Fruit fly (Drosophila melanogaster) whole organism, embryonic: ENCODE data around the gene Myo95E.
A peak's percentile ranks its signal among the peaks of the same experiment; 100 is the strongest.

Experiments
- Aef1 ChIP-seq: fragments of 200-800 bp; sonication (Bioruptor generic); IDR thresholded peaks from 3 replicates; pipeline ENCODE4 v1.3.6; 2022; ENCODE audit warnings: missing biosample characterization, missing genetic modification characterization
- B-H1 ChIP-seq: fragments of 200-800 bp; sonication (Bioruptor generic); IDR thresholded peaks from 3 replicates; pipeline ENCODE4 v1.3.6; 2022; ENCODE audit warnings: missing biosample characterization, missing genetic modification characterization
- CG10209 ChIP-seq: fragments of 200-800 bp; sonication (Bioruptor generic); optimal IDR thresholded peaks from 3 replicates; lab custom pipeline; 2017; ENCODE audit warnings: missing biosample characterization, mild to moderate bottlenecking, missing genetic modification characterization, missing genetic modification reagents
- CG11504 ChIP-seq: fragments of 200-800 bp; sonication (Bioruptor generic); optimal IDR thresholded peaks from 3 replicates; lab custom pipeline; 2019; ENCODE audit warnings: missing biosample characterization, mild to moderate bottlenecking, missing genetic modification characterization, moderate library complexity
- CG12219 ChIP-seq: fragments of 200-800 bp; sonication (Bioruptor generic); optimal IDR thresholded peaks from 3 replicates; lab custom pipeline; 2018; ENCODE audit warnings: missing biosample characterization, mild to moderate bottlenecking, missing genetic modification characterization
- CG12236 ChIP-seq: fragments of 200-800 bp; sonication (Bioruptor generic); optimal IDR thresholded peaks from 2 replicates; lab custom pipeline; 2016; ENCODE audit warnings: missing biosample characterization, missing genetic modification characterization
- CG12769 ChIP-seq: fragments of 200-800 bp; sonication (Bioruptor generic); optimal IDR thresholded peaks from 2 replicates; lab custom pipeline; 2019; ENCODE audit warnings: missing biosample characterization, mild to moderate bottlenecking, missing genetic modification characterization, moderate library complexity
- CG14014 ChIP-seq: fragments of 200-800 bp; sonication (Bioruptor generic); IDR thresholded peaks from 2 replicates; pipeline ENCODE4 v1.3.6; 2022; ENCODE audit warnings: missing biosample characterization, missing genetic modification characterization
- CG14441 ChIP-seq: fragments of 200-800 bp; sonication (Bioruptor generic); IDR thresholded peaks from 2 replicates; pipeline ENCODE4 v1.3.6; 2022; ENCODE audit warnings: missing biosample characterization, missing genetic modification characterization
- CG17829 ChIP-seq: fragments of 200-800 bp; optimal IDR thresholded peaks from 2 replicates; lab custom pipeline; 2019; ENCODE audit warnings: missing biosample characterization, mild to moderate bottlenecking, missing genetic modification characterization, moderate library complexity
- CG18599 ChIP-seq: fragments of 200-800 bp; sonication (Bioruptor generic); optimal IDR thresholded peaks from 3 replicates; lab custom pipeline; 2017; ENCODE audit warnings: missing biosample characterization, missing genetic modification characterization, mild to moderate bottlenecking, moderate library complexity, missing genetic modification reagents
- CG2129 ChIP-seq: fragments of 200-800 bp; sonication (Bioruptor generic); IDR thresholded peaks from 2 replicates; pipeline ENCODE4 v1.3.6; 2022; ENCODE audit warnings: missing biosample characterization, missing genetic modification characterization; ENCODE audit not compliant: partially characterized antibody
- CG2712 ChIP-seq: fragments of 200-800 bp; optimal IDR thresholded peaks from 3 replicates; lab custom pipeline; 2019; ENCODE audit warnings: missing biosample characterization, mild to moderate bottlenecking, missing genetic modification characterization, moderate library complexity
- CG31441 ChIP-seq: fragments of 200-800 bp; sonication (Bioruptor generic); IDR thresholded peaks from 2 replicates; pipeline ENCODE4 v1.3.6; 2022; ENCODE audit warnings: missing biosample characterization, missing genetic modification characterization
- CG4617 ChIP-seq: fragments of 200-800 bp; sonication (Bioruptor generic); optimal IDR thresholded peaks from 3 replicates; lab custom pipeline; 2016; ENCODE audit warnings: missing biosample characterization, missing genetic modification characterization, borderline replicate concordance
- CG4820 ChIP-seq: fragments of 200-800 bp; sonication (Bioruptor generic); optimal IDR thresholded peaks from 3 replicates; lab custom pipeline; 2016; ENCODE audit warnings: missing biosample characterization, missing genetic modification characterization
- CG6272 ChIP-seq: fragments of 200-800 bp; sonication (Bioruptor generic); IDR thresholded peaks from 2 replicates; pipeline ENCODE4 v1.3.6; 2022; ENCODE audit warnings: missing biosample characterization, missing genetic modification characterization
- CG7928 ChIP-seq: fragments of 200-800 bp; sonication (Bioruptor generic); optimal IDR thresholded peaks from 2 replicates; lab custom pipeline; 2017; ENCODE audit warnings: missing biosample characterization, mild to moderate bottlenecking, missing genetic modification characterization
- CG8388 ChIP-seq: fragments of 200-800 bp; sonication (Bioruptor generic); optimal IDR thresholded peaks from 2 replicates; lab custom pipeline; 2019; ENCODE audit warnings: missing biosample characterization, mild to moderate bottlenecking, missing genetic modification characterization, moderate library complexity
- CTCF ChIP-seq: fragments of 200-800 bp; sonication (Bioruptor generic); optimal IDR thresholded peaks from 2 replicates; lab custom pipeline; 2017; ENCODE audit warnings: missing biosample characterization, mild to moderate bottlenecking, missing genetic modification characterization, moderate library complexity
- Chrac-16 ChIP-seq: fragments of 200-800 bp; sonication (Bioruptor generic); optimal IDR thresholded peaks from 3 replicates; lab custom pipeline; 2016; ENCODE audit warnings: missing biosample characterization, missing genetic modification characterization
- D19A ChIP-seq: fragments of 200-800 bp; optimal IDR thresholded peaks from 3 replicates; lab custom pipeline; 2019; ENCODE audit warnings: missing biosample characterization, mild to moderate bottlenecking, missing genetic modification characterization, moderate library complexity
- Eip74EF ChIP-seq, 2 experiments: fragments of 200-800 bp in 1 of 2; fragments of >200 bp in 1 of 2; sonication (Bioruptor generic) in 1 of 2; optimal IDR thresholded peaks; 2 replicates each; lab custom pipeline; 2017 to 2019; ENCODE audit warnings: missing biosample characterization in 2 of 2, missing genetic modification characterization in 2 of 2, mild to moderate bottlenecking in 1 of 2, moderate library complexity in 1 of 2
- HLH3B ChIP-seq: fragments of 200-800 bp; sonication (Bioruptor generic); IDR thresholded peaks from 2 replicates; pipeline ENCODE4 v1.3.6; 2022; ENCODE audit warnings: missing biosample characterization, missing genetic modification characterization
- Oaz ChIP-seq: fragments of 200-800 bp; sonication (Bioruptor generic); IDR thresholded peaks from 2 replicates; pipeline ENCODE4 v1.3.6; 2022; ENCODE audit warnings: missing biosample characterization, missing genetic modification characterization
- Pdp1 ChIP-seq, 2 experiments: fragments of 200-800 bp; sonication (Bioruptor generic); optimal IDR thresholded peaks; 3 replicates each; lab custom pipeline; 2016; ENCODE audit warnings: missing biosample characterization in 2 of 2, missing genetic modification characterization in 2 of 2, mild to moderate bottlenecking in 1 of 2, moderate library complexity in 1 of 2
- Ptx1 ChIP-seq: fragments of 200-800 bp; sonication (Bioruptor generic); IDR thresholded peaks from 2 replicates; pipeline ENCODE4 v1.3.6; 2022; ENCODE audit warnings: missing biosample characterization, missing genetic modification characterization
- Six4 ChIP-seq: fragments of 200-800 bp; sonication (Bioruptor generic); optimal IDR thresholded peaks from 2 replicates; lab custom pipeline; 2016; ENCODE audit warnings: missing biosample characterization, missing genetic modification characterization
- ase ChIP-seq: fragments of 200-800 bp; sonication (Bioruptor generic); IDR thresholded peaks from 3 replicates; pipeline ENCODE4 v1.3.6; 2022; ENCODE audit warnings: missing biosample characterization, missing genetic modification characterization
- bab2 ChIP-seq: fragments of 200-800 bp; sonication (Bioruptor generic); optimal IDR thresholded peaks from 2 replicates; lab custom pipeline; 2016; ENCODE audit warnings: missing biosample characterization, missing genetic modification characterization
- dpn ChIP-seq, 2 experiments: fragments of 200-800 bp; sonication (Bioruptor generic); optimal IDR thresholded peaks; 3 replicates each; lab custom pipeline; 2016; ENCODE audit warnings: missing biosample characterization in 2 of 2, missing genetic modification characterization in 2 of 2
- gcm2 ChIP-seq: fragments of 200-800 bp; sonication (Bioruptor generic); optimal IDR thresholded peaks from 2 replicates; lab custom pipeline; 2016; ENCODE audit warnings: missing biosample characterization, missing genetic modification characterization
- hkb ChIP-seq, 2 experiments: fragments of 200-800 bp in 1 of 2; fragments of >200 bp in 1 of 2; sonication (Bioruptor generic) in 1 of 2; IDR thresholded peaks in 1 of 2; optimal IDR thresholded peaks in 1 of 2; 2 replicates each; pipeline versions ENCODE4 v1.3.6 to Lab custom; 2017 to 2022; ENCODE audit warnings: missing biosample characterization in 1 of 2, missing genetic modification characterization in 1 of 2
- insv ChIP-seq, 2 experiments: fragments of 200-800 bp; sonication (Bioruptor generic); optimal IDR thresholded peaks; 3 replicates each; lab custom pipeline; 2016 to 2018; ENCODE audit warnings: missing biosample characterization in 2 of 2, missing genetic modification characterization in 2 of 2
- kah ChIP-seq: fragments of 200-800 bp; sonication (Bioruptor generic); optimal IDR thresholded peaks from 2 replicates; lab custom pipeline; 2018; ENCODE audit warnings: missing biosample characterization, mild to moderate bottlenecking, missing genetic modification characterization
- kni ChIP-seq: fragments of 200-800 bp; sonication (Bioruptor generic); optimal IDR thresholded peaks from 3 replicates; lab custom pipeline; 2017; ENCODE audit warnings: mild to moderate bottlenecking, missing biosample characterization, missing genetic modification reagents, missing genetic modification characterization
- mam ChIP-seq: fragments of 200-800 bp; sonication (Bioruptor generic); optimal IDR thresholded peaks from 3 replicates; lab custom pipeline; 2016; ENCODE audit warnings: missing biosample characterization, missing genetic modification characterization
- mld ChIP-seq: fragments of 200-800 bp; sonication (Bioruptor generic); IDR thresholded peaks from 3 replicates; pipeline ENCODE4 v1.3.6; 2022; ENCODE audit warnings: missing biosample characterization, missing genetic modification characterization; ENCODE audit not compliant: partially characterized antibody
- pan ChIP-seq, 4 experiments: fragments of >200 bp in 3 of 4; fragments of 200-800 bp in 1 of 4; sonication (Bioruptor generic) in 1 of 4; optimal IDR thresholded peaks in 3 of 4; IDR thresholded peaks in 1 of 4; 2 replicates each; pipeline versions ENCODE4 v1.3.6 to Lab custom; 2017 to 2022; ENCODE audit warnings: missing biosample characterization in 2 of 4, missing genetic modification characterization in 2 of 4, mixed read lengths in 1 of 4
- peb ChIP-seq: fragments of 200-800 bp; sonication (Bioruptor generic); IDR thresholded peaks from 2 replicates; pipeline ENCODE4 v1.3.6; 2022; ENCODE audit warnings: missing biosample characterization, missing genetic modification characterization
- phol ChIP-seq: fragments of 200-800 bp; sonication (Bioruptor generic); optimal IDR thresholded peaks from 3 replicates; lab custom pipeline; 2018; ENCODE audit warnings: missing biosample characterization, mild to moderate bottlenecking, missing genetic modification characterization, moderate library complexity
- row ChIP-seq: fragments of 200-800 bp; sonication (Bioruptor generic); IDR thresholded peaks from 3 replicates; pipeline ENCODE4 v1.3.6; 2022; ENCODE audit warnings: missing biosample characterization, missing genetic modification characterization
- tap ChIP-seq: fragments of 200-800 bp; optimal IDR thresholded peaks from 3 replicates; lab custom pipeline; 2019; ENCODE audit warnings: missing biosample characterization, mild to moderate bottlenecking, missing genetic modification characterization, moderate library complexity
- tgo ChIP-seq: fragments of 200-800 bp; sonication (Bioruptor generic); IDR thresholded peaks from 3 replicates; pipeline ENCODE4 v1.3.6; 2022; ENCODE audit warnings: missing biosample characterization, missing genetic modification characterization
- tin ChIP-seq: fragments of 200-800 bp; sonication (Bioruptor generic); optimal IDR thresholded peaks from 3 replicates; lab custom pipeline; 2016; ENCODE audit warnings: missing biosample characterization, missing genetic modification characterization
- unpg ChIP-seq: fragments of 200-800 bp; sonication (Bioruptor generic); optimal IDR thresholded peaks from 3 replicates; lab custom pipeline; 2018; ENCODE audit warnings: missing biosample characterization, mild to moderate bottlenecking, missing genetic modification characterization, moderate library complexity
- zfh1 ChIP-seq: fragments of 200-800 bp; sonication (Bioruptor generic); IDR thresholded peaks from 3 replicates; pipeline ENCODE4 v1.3.6; 2022; ENCODE audit warnings: missing biosample characterization, missing genetic modification characterization

Gene Myo95E

dm6 chr3R:24206341-24207114, 45.2 kb upstream of the Myo95E start (continued):
- TF ChIP-seq gcm2 (GFP tag; lab: Kevin White, UChicago): no peak
- TF ChIP-seq CG18599 (GFP tag; lab: Kevin White, UChicago): peak; percentile 16
- peak; percentile 16 to 53 for TF ChIP-seq Pdp1 (GFP tag; optimal IDR thresholded peaks at IDR 0.05; lab: Kevin White, UChicago)
- peak; percentile 4 for TF ChIP-seq Chrac-16 (GFP tag; lab: Kevin White, UChicago)
- TF ChIP-seq CTCF (GFP tag; lab: Kevin White, UChicago): no peak
- peak; percentile 36; the same call in 1 of the 2 replicates for TF ChIP-seq Oaz (GFP tag; lab: Robert Waterston, UW)
- no peak for TF ChIP-seq insv (GFP tag; optimal IDR thresholded peaks at IDR 0.05; lab: Kevin White, UChicago)
- TF ChIP-seq CG4617 (GFP tag; lab: Kevin White, UChicago): no peak
- peak; percentile 35 for TF ChIP-seq kah (GFP tag; lab: Kevin White, UChicago)
- TF ChIP-seq Six4: no peak
- peak; percentile 58; the same call in 1 of the 3 replicates for TF ChIP-seq zfh1 (GFP tag; lab: Robert Waterston, UW)
- peak; percentile 11 for TF ChIP-seq bab2 (GFP tag; lab: Kevin White, UChicago)
- peak; percentile 71 for TF ChIP-seq Ptx1 (GFP tag; lab: Robert Waterston, UW)
- peak; percentile 7 for TF ChIP-seq CG12236
- TF ChIP-seq mld (GFP tag; lab: Robert Waterston, UW): no peak
- TF ChIP-seq unpg (GFP tag; lab: Kevin White, UChicago): peak; percentile 60
- peak; percentile 73 for TF ChIP-seq CG11504 (tag; lab: Kevin White, UChicago)
- TF ChIP-seq CG2129 (GFP tag; lab: Robert Waterston, UW): no peak
- 0 out of 3 replicates have a peak, but pooled peaks have one; percentile 13 for TF ChIP-seq Aef1
- peak; percentile 14; the same call in 1 of the 3 replicates for TF ChIP-seq B-H1 (GFP tag; lab: Robert Waterston, UW)
- TF ChIP-seq dpn (GFP tag; optimal IDR thresholded peaks at IDR 0.05; lab: Kevin White, UChicago): peak in 1 of 2 experiments; percentile 45
- peak; percentile 79 for TF ChIP-seq HLH3B
- TF ChIP-seq pan (optimal IDR thresholded peaks at IDR 0.05; lab: Kevin White, UChicago): no peak
- TF ChIP-seq pan (GFP tag; optimal IDR thresholded peaks at IDR 0.05 in 1 of 2, IDR thresholded peaks at IDR 0.05 in 1 of 2): peak in 1 of 2 experiments; percentile 51
- peak; percentile 52 for TF ChIP-seq CG17829 (tag; lab: Kevin White, UChicago)
- 0 out of 2 replicates have a peak, but pooled peaks have one; percentile 26 for TF ChIP-seq CG6272 (GFP tag; lab: Robert Waterston, UW)
- peak; percentile 30 for TF ChIP-seq CG10209 (GFP tag; lab: Kevin White, UChicago)
- peak; percentile 48; the same call in 1 of the 2 replicates for TF ChIP-seq peb (GFP tag; lab: Robert Waterston, UW)
- TF ChIP-seq CG4820 (GFP tag; lab: Kevin White, UChicago): peak; percentile 25
- peak; percentile 56 for TF ChIP-seq row
- peak; percentile 90 for TF ChIP-seq D19A
- peak; percentile 56 for TF ChIP-seq CG8388 (GFP tag; lab: Kevin White, UChicago)
- TF ChIP-seq kni: peak; percentile 32
- TF ChIP-seq hkb (optimal IDR thresholded peaks at IDR 0.05; lab: Kevin White, UChicago): no peak
- TF ChIP-seq hkb (GFP tag; IDR thresholded peaks at IDR 0.05; lab: Robert Waterston, UW): peak; percentile 65
- 0 out of 2 replicates have a peak, but pooled peaks have one; percentile 22 for TF ChIP-seq CG14014
- TF ChIP-seq CG12769: no peak
- TF ChIP-seq CG7928 (GFP tag; lab: Kevin White, UChicago): no peak
- TF ChIP-seq tap (tag; lab: Kevin White, UChicago): peak; percentile 72
- peak; percentile 67 for TF ChIP-seq phol
- TF ChIP-seq CG14441 (GFP tag; lab: Robert Waterston, UW): peak; percentile 51
- TF ChIP-seq CG2712 (tag; lab: Kevin White, UChicago): peak; percentile 66
- peak; percentile 54; the same call in 2 of the 3 replicates for TF ChIP-seq tgo (GFP tag; lab: Robert Waterston, UW)
- peak in 1 of 2 experiments; percentile 61 for TF ChIP-seq Eip74EF (GFP tag; optimal IDR thresholded peaks at IDR 0.05; lab: Kevin White, UChicago)
- peak; percentile 50; the same call in 1 of the 2 replicates for TF ChIP-seq CG31441
- TF ChIP-seq tin (GFP tag; lab: Kevin White, UChicago): peak; percentile 29
- peak; percentile 61 for TF ChIP-seq CG12219 (GFP tag; lab: Kevin White, UChicago)
- TF ChIP-seq mam (GFP tag; lab: Kevin White, UChicago): peak; percentile 6
- peak; percentile 47; the same call in 1 of the 3 replicates for TF ChIP-seq ase (GFP tag; lab: Robert Waterston, UW)
